Worm (Caenorhabditis elegans): Measurements from ENCODE around the gene mig-10.

ce11 chrIII:8271676-8272225, 7.2 kb upstream of the mig-10 start, which contains the start of the genes mps-4 and F09G8.10:
- TF ChIP-seq tbx-11 (GFP tag; IDR thresholded peaks at IDR 0.05) (no peak), tbx-37 (GFP tag; conservative IDR thresholded peaks at IDR 0.05) (no peak), hmbx-1 (tag; optimal IDR thresholded peaks at IDR 0.05) (no peak), hmg-4 (GFP tag; optimal IDR thresholded peaks at IDR 0.05) (no peak), ama-1 (optimal IDR thresholded peaks at IDR 0.05) (no peak), pes-1 (GFP tag; IDR thresholded peaks at IDR 0.05) (no peak), sea-1 (GFP tag; conservative IDR thresholded peaks at IDR 0.05) (no peak), ceh-36 (tag; optimal IDR thresholded peaks at IDR 0.05) (no peak), scrt-1 (GFP tag; IDR thresholded peaks at IDR 0.05) (no peak), flt-1 (GFP tag; IDR thresholded peaks at IDR 0.05) (no peak), aly-1 (tag; optimal IDR thresholded peaks at IDR 0.05) (no peak), F13C5.2 (tag; optimal IDR thresholded peaks at IDR 0.05) (no peak), hnd-1 (tag; optimal IDR thresholded peaks at IDR 0.05) (no peak)

All from whole organism, early embryonic.